Fruit fly (Drosophila melanogaster) whole organism, embryonic: ENCODE results near the gene CG31321.

Source experiments
- Atf-2 ChIP-seq: fragments of 200-800 bp; sonication (Bioruptor generic); optimal IDR thresholded peaks from 2 replicates; lab custom pipeline; 2016; ENCODE audit warnings: missing biosample characterization, missing genetic modification characterization
- BEAF-32 ChIP-seq: fragments of 200-800 bp; sonication (Bioruptor generic); optimal IDR thresholded peaks from 3 replicates; lab custom pipeline; 2017; ENCODE audit warnings: missing biosample characterization, missing genetic modification characterization, mild to moderate bottlenecking, moderate library complexity, missing genetic modification reagents
- CG10267 ChIP-seq: fragments of 200-800 bp; sonication (Bioruptor generic); optimal IDR thresholded peaks from 2 replicates; lab custom pipeline; 2018; ENCODE audit warnings: missing biosample characterization, mild to moderate bottlenecking, missing genetic modification characterization, moderate library complexity
- CG10431 ChIP-seq: fragments of 200-800 bp; sonication (Bioruptor generic); optimal IDR thresholded peaks from 3 replicates; lab custom pipeline; 2018; ENCODE audit warnings: missing biosample characterization, mild to moderate bottlenecking, missing genetic modification characterization
- CG10462 ChIP-seq: fragments of 200-800 bp; sonication (Bioruptor generic); optimal IDR thresholded peaks from 2 replicates; lab custom pipeline; 2016; ENCODE audit warnings: missing biosample characterization, missing genetic modification characterization
- CG10979 ChIP-seq: fragments of 200-800 bp; sonication (Bioruptor generic); optimal IDR thresholded peaks from 2 replicates; lab custom pipeline; 2018; ENCODE audit warnings: missing biosample characterization, mild to moderate bottlenecking, missing genetic modification characterization, moderate library complexity
- CG1233 ChIP-seq: fragments of 200-800 bp; sonication (Bioruptor generic); optimal IDR thresholded peaks from 4 replicates; lab custom pipeline; 2018; ENCODE audit warnings: missing biosample characterization, mild to moderate bottlenecking, missing genetic modification characterization
- CG15011 ChIP-seq: fragments of 200-800 bp; sonication (Bioruptor generic); optimal IDR thresholded peaks from 3 replicates; lab custom pipeline; 2018; ENCODE audit warnings: missing biosample characterization, mild to moderate bottlenecking, missing genetic modification characterization
- CG15696 ChIP-seq: fragments of 200-800 bp; sonication (Bioruptor generic); optimal IDR thresholded peaks from 2 replicates; lab custom pipeline; 2019; ENCODE audit warnings: missing biosample characterization, mild to moderate bottlenecking, missing genetic modification characterization, moderate library complexity
- CG17361 ChIP-seq: fragments of 200-800 bp; sonication (Bioruptor generic); IDR thresholded peaks from 3 replicates; pipeline ENCODE4 v1.3.6; 2022; ENCODE audit warnings: missing biosample characterization, missing genetic modification characterization
- CG2116 ChIP-seq: fragments of 200-800 bp; sonication (Bioruptor generic); optimal IDR thresholded peaks from 3 replicates; lab custom pipeline; 2018; ENCODE audit warnings: missing biosample characterization, mild to moderate bottlenecking, missing genetic modification characterization
- CG2120 ChIP-seq: fragments of 200-800 bp; sonication (Bioruptor generic); optimal IDR thresholded peaks from 3 replicates; lab custom pipeline; 2016; ENCODE audit warnings: missing biosample characterization, missing genetic modification characterization
- CG2712 ChIP-seq: fragments of 200-800 bp; optimal IDR thresholded peaks from 3 replicates; lab custom pipeline; 2019; ENCODE audit warnings: missing biosample characterization, mild to moderate bottlenecking, missing genetic modification characterization, moderate library complexity
- CG32532 ChIP-seq: fragments of 200-800 bp; sonication (Bioruptor generic); IDR thresholded peaks from 2 replicates; pipeline ENCODE4 v1.3.6; 2022; ENCODE audit warnings: missing biosample characterization, missing genetic modification characterization
- CG32767 ChIP-seq: fragments of 200-800 bp; sonication (Bioruptor generic); IDR thresholded peaks from 2 replicates; pipeline ENCODE4 v1.3.6; 2022; ENCODE audit warnings: missing biosample characterization, missing genetic modification characterization
- CG4404 ChIP-seq: fragments of 200-800 bp; sonication (Bioruptor generic); IDR thresholded peaks from 2 replicates; pipeline ENCODE4 v1.3.6; 2022; ENCODE audit warnings: missing biosample characterization, missing genetic modification characterization
- CG4424 ChIP-seq: fragments of 200-800 bp; sonication (Bioruptor generic); optimal IDR thresholded peaks from 3 replicates; lab custom pipeline; 2016; ENCODE audit warnings: missing biosample characterization, missing genetic modification characterization
- CG4854 ChIP-seq: fragments of 200-800 bp; sonication (Bioruptor generic); optimal IDR thresholded peaks from 2 replicates; lab custom pipeline; 2016; ENCODE audit warnings: missing biosample characterization, missing genetic modification characterization, inconsistent platforms
- CG7556 ChIP-seq: fragments of 200-800 bp; sonication (Bioruptor generic); optimal IDR thresholded peaks from 2 replicates; lab custom pipeline; 2017; ENCODE audit warnings: missing biosample characterization, mild to moderate bottlenecking, missing genetic modification characterization
- Chrac-16 ChIP-seq: fragments of 200-800 bp; sonication (Bioruptor generic); optimal IDR thresholded peaks from 3 replicates; lab custom pipeline; 2016; ENCODE audit warnings: missing biosample characterization, missing genetic modification characterization
- Dbx ChIP-seq: fragments of 200-800 bp; sonication (Bioruptor generic); IDR thresholded peaks from 3 replicates; pipeline ENCODE4 v1.3.6; 2022; ENCODE audit warnings: missing biosample characterization, missing genetic modification characterization
- Dll ChIP-seq: fragments of 200-800 bp; sonication (Bioruptor generic); IDR thresholded peaks from 4 replicates; pipeline ENCODE4 v1.3.6; 2022; ENCODE audit warnings: missing biosample characterization, missing genetic modification characterization; ENCODE audit not compliant: partially characterized antibody
- Dp ChIP-seq: fragments of 200-800 bp; sonication (Bioruptor generic); optimal IDR thresholded peaks from 2 replicates; lab custom pipeline; 2018; ENCODE audit warnings: missing biosample characterization, mild to moderate bottlenecking, missing genetic modification characterization, moderate library complexity
- Drgx ChIP-seq: fragments of 200-800 bp; sonication (Bioruptor generic); IDR thresholded peaks from 2 replicates; pipeline ENCODE4 v1.3.6; 2022; ENCODE audit warnings: missing biosample characterization, missing genetic modification characterization
- Fer3 ChIP-seq: fragments of 200-800 bp; sonication (Bioruptor generic); optimal IDR thresholded peaks from 2 replicates; lab custom pipeline; 2018; ENCODE audit warnings: missing biosample characterization, mild to moderate bottlenecking, missing genetic modification characterization, moderate library complexity
- Hr51 ChIP-seq, 2 experiments: fragments of 200-800 bp; sonication (Bioruptor generic); optimal IDR thresholded peaks; 2 replicates in 1 of 2; 3 replicates in 1 of 2; lab custom pipeline; 2016 to 2018; ENCODE audit warnings: missing biosample characterization in 2 of 2, missing genetic modification characterization in 2 of 2, mild to moderate bottlenecking in 1 of 2, moderate library complexity in 1 of 2
- Meics ChIP-seq: fragments of 200-800 bp; sonication (Bioruptor generic); optimal IDR thresholded peaks from 2 replicates; lab custom pipeline; 2017; ENCODE audit warnings: missing biosample characterization, mild to moderate bottlenecking, missing genetic modification characterization
- Oli ChIP-seq: fragments of 200-800 bp; sonication (Bioruptor generic); optimal IDR thresholded peaks from 2 replicates; lab custom pipeline; 2018; ENCODE audit warnings: missing biosample characterization, mild to moderate bottlenecking, missing genetic modification characterization, moderate library complexity
- PHDP ChIP-seq: fragments of 200-800 bp; sonication (Bioruptor generic); optimal IDR thresholded peaks from 3 replicates; lab custom pipeline; 2018; ENCODE audit warnings: missing biosample characterization, mild to moderate bottlenecking, missing genetic modification characterization, moderate library complexity
- Rfx ChIP-seq: fragments of 200-800 bp; sonication (Bioruptor generic); IDR thresholded peaks from 2 replicates; pipeline ENCODE4 v1.3.6; 2022; ENCODE audit warnings: missing biosample characterization, missing genetic modification characterization
- Usf ChIP-seq: fragments of 200-800 bp; sonication (Bioruptor generic); optimal IDR thresholded peaks from 2 replicates; lab custom pipeline; 2017; ENCODE audit warnings: missing genotype, missing biosample characterization, missing genetic modification characterization
- az2 ChIP-seq: fragments of 200-800 bp; sonication (Bioruptor generic); optimal IDR thresholded peaks from 3 replicates; lab custom pipeline; 2016; ENCODE audit warnings: missing biosample characterization, missing genetic modification characterization
- bbx ChIP-seq: fragments of 200-800 bp; sonication (Bioruptor generic); IDR thresholded peaks from 2 replicates; pipeline ENCODE4 v1.3.6; 2022; ENCODE audit warnings: missing biosample characterization, missing genetic modification characterization; ENCODE audit not compliant: partially characterized antibody
- bcd ChIP-seq: fragments of 200-800 bp; sonication (Bioruptor generic); optimal IDR thresholded peaks from 2 replicates; lab custom pipeline; 2017; ENCODE audit warnings: missing biosample characterization, mild to moderate bottlenecking, missing genetic modification characterization
- da ChIP-seq: fragments of 200-800 bp; sonication (Bioruptor generic); optimal IDR thresholded peaks from 2 replicates; lab custom pipeline; 2016; ENCODE audit warnings: missing biosample characterization, missing genetic modification characterization
- dmrt11E ChIP-seq: fragments of 200-800 bp; sonication (Bioruptor generic); optimal IDR thresholded peaks from 3 replicates; lab custom pipeline; 2018; ENCODE audit warnings: missing biosample characterization, mild to moderate bottlenecking, missing genetic modification characterization, moderate library complexity
- dpn ChIP-seq, 2 experiments: fragments of 200-800 bp; sonication (Bioruptor generic); optimal IDR thresholded peaks; 3 replicates each; lab custom pipeline; 2016; ENCODE audit warnings: missing biosample characterization in 2 of 2, missing genetic modification characterization in 2 of 2
- fd3F ChIP-seq: fragments of 200-800 bp; sonication (Bioruptor generic); optimal IDR thresholded peaks from 2 replicates; lab custom pipeline; 2018; ENCODE audit warnings: missing biosample characterization, mild to moderate bottlenecking, missing genetic modification characterization, moderate library complexity
- fd96Cb ChIP-seq: fragments of 200-800 bp; sonication (Bioruptor generic); optimal IDR thresholded peaks from 2 replicates; lab custom pipeline; 2018; ENCODE audit warnings: missing biosample characterization, mild to moderate bottlenecking, missing genetic modification characterization, moderate library complexity
- gem ChIP-seq: fragments of 200-800 bp; sonication (Bioruptor generic); optimal IDR thresholded peaks from 2 replicates; lab custom pipeline; 2019; ENCODE audit warnings: missing biosample characterization, mild to moderate bottlenecking, missing genetic modification characterization, moderate library complexity
- insv ChIP-seq, 2 experiments: fragments of 200-800 bp; sonication (Bioruptor generic); optimal IDR thresholded peaks; 3 replicates each; lab custom pipeline; 2016 to 2018; ENCODE audit warnings: missing biosample characterization in 2 of 2, missing genetic modification characterization in 2 of 2
- knrl ChIP-seq: fragments of 200-800 bp; sonication (Bioruptor generic); IDR thresholded peaks from 3 replicates; pipeline ENCODE4 v1.3.6; 2022; ENCODE audit warnings: missing biosample characterization, missing genetic modification characterization; ENCODE audit not compliant: partially characterized antibody
- nau ChIP-seq: fragments of 200-800 bp; sonication (Bioruptor generic); optimal IDR thresholded peaks from 3 replicates; lab custom pipeline; 2017; ENCODE audit warnings: missing biosample characterization, mild to moderate bottlenecking, missing genetic modification characterization, missing genetic modification reagents
- nerfin-2 ChIP-seq: fragments of 200-800 bp; sonication (Bioruptor generic); IDR thresholded peaks from 2 replicates; pipeline ENCODE4 v1.3.6; 2022; ENCODE audit warnings: missing biosample characterization, missing genetic modification characterization; ENCODE audit not compliant: partially characterized antibody
- prd ChIP-seq, 3 experiments: fragments of >200 bp in 2 of 3; fragments of 200-800 bp in 1 of 3; sonication (Bioruptor generic) in 1 of 3; optimal IDR thresholded peaks in 2 of 3; IDR thresholded peaks in 1 of 3; 2 replicates in 2 of 3; 3 replicates in 1 of 3; pipeline versions ENCODE4 v1.3.6 to Lab custom; 2017 to 2022; ENCODE audit warnings: missing biosample characterization in 1 of 3, missing genetic modification characterization in 1 of 3
- row ChIP-seq: fragments of 200-800 bp; sonication (Bioruptor generic); IDR thresholded peaks from 3 replicates; pipeline ENCODE4 v1.3.6; 2022; ENCODE audit warnings: missing biosample characterization, missing genetic modification characterization
- sens-2 ChIP-seq: fragments of 200-800 bp; sonication (Bioruptor generic); IDR thresholded peaks from 2 replicates; pipeline ENCODE4 v1.3.6; 2022; ENCODE audit warnings: missing biosample characterization, missing genetic modification characterization
- trem ChIP-seq: fragments of 200-800 bp; optimal IDR thresholded peaks from 3 replicates; lab custom pipeline; 2019; ENCODE audit warnings: missing biosample characterization, mild to moderate bottlenecking, missing genetic modification characterization, moderate library complexity

The CG31321 gene

DNA sequence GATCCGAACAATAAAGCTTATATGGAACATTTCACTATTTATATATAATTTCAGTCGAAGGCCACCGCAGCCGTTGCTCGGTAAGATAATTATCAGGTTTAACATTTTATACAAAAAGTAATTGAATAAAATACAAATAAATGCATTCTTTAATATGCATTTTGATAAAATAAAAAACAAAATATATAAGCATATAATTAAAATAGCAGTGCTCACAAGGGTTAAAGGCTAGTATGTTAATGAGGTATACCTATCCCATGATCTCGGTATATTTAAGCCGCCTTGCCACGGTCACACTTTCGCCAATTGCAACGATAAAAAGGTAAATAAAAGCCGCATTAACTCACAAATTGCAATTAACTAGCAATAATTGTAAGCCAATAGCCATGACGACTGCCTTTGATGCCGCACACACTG is 1.4 kb upstream of the CG31321 start, which contains the start of gene Polr2I (continued):
- TF ChIP-seq Fer3 (peak; percentile 10), CG4854 (GFP tag; lab: Kevin White, UChicago) (no peak), gem (no peak), Oli (tag; lab: Kevin White, UChicago) (peak; percentile 22), az2 (GFP tag; lab: Kevin White, UChicago) (peak; percentile 37), bbx (GFP tag; lab: Robert Waterston, UW) (0 out of 2 replicates have a peak, but pooled peaks have one; percentile 7), Drgx (GFP tag; lab: Robert Waterston, UW) (no peak), Rfx (GFP tag; lab: Robert Waterston, UW) (peak; percentile 33; the same call in 1 of the 2 replicates), insv (GFP tag; optimal IDR thresholded peaks at IDR 0.05; lab: Kevin White, UChicago) (no peak), CG15696 (peak; percentile 26), CG2120 (peak; percentile 30), Atf-2 (GFP tag; lab: Kevin White, UChicago) (no peak), CG2712 (tag; lab: Kevin White, UChicago) (peak; percentile 54), Usf (GFP tag; lab: Kevin White, UChicago) (peak; percentile 35), CG10979 (peak; percentile 13), fd3F (GFP tag; lab: Kevin White, UChicago) (peak; percentile 11), CG7556 (GFP tag; lab: Kevin White, UChicago) (peak; percentile 37), nerfin-2 (no peak), sens-2 (GFP tag; lab: Robert Waterston, UW) (no peak), da (GFP tag; lab: Kevin White, UChicago) (no peak), CG32767 (GFP tag; lab: Robert Waterston, UW) (no peak), BEAF-32 (GFP tag; lab: Kevin White, UChicago) (peak; percentile 30), Meics (GFP tag; lab: Kevin White, UChicago) (peak; percentile 25), dmrt11E (peak; percentile 44), CG32532 (GFP tag; lab: Robert Waterston, UW) (peak; percentile 19; the same call in 1 of the 2 replicates), CG10462 (no peak), CG4404 (GFP tag; lab: Robert Waterston, UW) (0 out of 2 replicates have a peak, but pooled peaks have one; percentile 14), CG4424 (peak; percentile 48), CG10267 (tag; lab: Kevin White, UChicago) (peak; percentile 23), bcd (peak; percentile 50), Chrac-16 (peak; percentile 39), CG2116 (GFP tag; lab: Kevin White, UChicago) (peak; percentile 31), Dll (GFP tag; lab: Robert Waterston, UW) (0 out of 4 replicates have a peak, but pooled peaks have one; percentile 49), knrl (GFP tag; lab: Robert Waterston, UW) (no peak), fd96Cb (tag; lab: Kevin White, UChicago) (peak; percentile 28), Dp (peak; percentile 21), row (GFP tag; lab: Robert Waterston, UW) (peak; percentile 84), CG17361 (GFP tag; lab: Robert Waterston, UW) (peak; percentile 81), Dbx (GFP tag; lab: Robert Waterston, UW) (0 out of 3 replicates have a peak, but pooled peaks have one; percentile 13), Hr51 (GFP tag; optimal IDR thresholded peaks at IDR 0.05; lab: Kevin White, UChicago) (no peak), CG1233 (GFP tag; lab: Kevin White, UChicago) (peak; percentile 16), dpn (GFP tag; optimal IDR thresholded peaks at IDR 0.05; lab: Kevin White, UChicago) (peak in 1 of 2 experiments; percentile 10), PHDP (tag; lab: Kevin White, UChicago) (peak; percentile 21), nau (GFP tag; lab: Kevin White, UChicago) (no peak), CG10431 (GFP tag; lab: Kevin White, UChicago) (peak; percentile 21), trem (tag; lab: Kevin White, UChicago) (peak; percentile 12), CG15011 (GFP tag; lab: Kevin White, UChicago) (no peak), prd (optimal IDR thresholded peaks at IDR 0.05; lab: Kevin White, UChicago) (no peak), prd (GFP tag; IDR thresholded peaks at IDR 0.05; lab: Robert Waterston, UW) (peak; percentile 46; the same call in 1 of the 3 replicates)
